Worm (Caenorhabditis elegans) whole organism, midembryonic: Measurements from ENCODE around the gene F36H9.7.

Source experiments
- T22C8.4 ChIP-seq: fragments of 200-800 bp; sonication (Bioruptor generic); IDR thresholded peaks from 2 replicates; pipeline ENCODE4 v1.3.6; 2022; ENCODE audit warnings: missing genetic modification characterization, missing compliant biosample characterization
- cog-1 ChIP-seq: sonication (generic microtip); optimal IDR thresholded peaks from 2 replicates; lab custom pipeline; 2016; ENCODE audit warnings: missing genetic modification characterization, missing compliant biosample characterization
- flt-1 ChIP-seq: fragments of 200-800 bp; sonication (Bioruptor generic); IDR thresholded peaks from 2 replicates; pipeline ENCODE4 v1.3.6; 2022; ENCODE audit warnings: missing genetic modification characterization, missing compliant biosample characterization
- klf-2 ChIP-seq: fragments of 200-800 bp; sonication (Bioruptor generic); conservative IDR thresholded peaks from 2 replicates; pipeline ENCODE4 v1.3.6; 2022; ENCODE audit warnings: missing genetic modification reagents, missing genetic modification characterization, missing compliant biosample characterization
- med-1 ChIP-seq: sonication (generic microtip); optimal IDR thresholded peaks from 2 replicates; lab custom pipeline; 2017; ENCODE audit warnings: missing genetic modification characterization, mild to moderate bottlenecking, missing compliant biosample characterization, antibody characterized with exemption, missing genetic modification reagents; ENCODE audit not compliant: insufficient read depth
- ref-1 ChIP-seq: fragments of 200-800 bp; sonication (Bioruptor generic); conservative IDR thresholded peaks from 2 replicates; pipeline ENCODE4 v1.3.6; 2022; ENCODE audit warnings: missing genetic modification reagents, missing genetic modification characterization, missing compliant biosample characterization
- tab-1 ChIP-seq: fragments of 200-800 bp; sonication (Bioruptor generic); IDR thresholded peaks from 2 replicates; pipeline ENCODE4 v1.3.6; 2022; ENCODE audit warnings: missing genetic modification characterization, missing compliant biosample characterization
- ztf-23 ChIP-seq: fragments of 200-800 bp; sonication (Bioruptor generic); IDR thresholded peaks from 2 replicates; pipeline ENCODE4 v1.3.6; 2022; ENCODE audit warnings: missing genetic modification reagents, missing genetic modification characterization, missing compliant biosample characterization
- ztf-29 ChIP-seq: fragments of 200-800 bp; sonication (Bioruptor generic); IDR thresholded peaks from 2 replicates; pipeline ENCODE4 v1.3.6; 2022; ENCODE audit warnings: missing genetic modification reagents, missing genetic modification characterization, missing compliant biosample characterization

The F36H9.7 gene

DNA sequence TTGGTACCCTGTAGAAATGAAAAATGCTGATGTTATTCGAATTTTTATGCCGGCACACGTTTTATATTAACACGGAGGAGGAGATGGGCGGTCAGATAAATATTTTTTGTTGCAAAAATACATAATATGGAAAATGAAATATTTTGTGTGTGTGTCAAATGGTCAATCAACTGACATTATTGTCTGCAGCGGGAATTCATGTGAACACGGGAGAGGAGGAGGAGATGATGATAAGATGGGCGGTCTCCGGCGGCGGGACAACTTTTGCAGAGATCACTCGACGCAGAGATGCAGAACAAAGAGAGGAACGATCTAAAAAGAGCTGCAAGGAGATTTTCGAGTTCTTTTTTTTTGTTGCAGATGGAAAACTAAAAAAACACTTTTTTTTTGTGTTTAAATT lies 3.0 kb downstream of the F36H9.7 start, which contains the start of gene dhs-13:
dhs-13 (minus strand) TSS at position 8 of the 400 bp plus-strand sequence.
- TF ChIP-seq cog-1 (tag; lab: Kevin White, UChicago) (no peak), T22C8.4 (GFP tag; lab: Robert Waterston, UW) (no peak), med-1 (GFP tag; lab: Kevin White, UChicago) (no peak), flt-1 (GFP tag; lab: Robert Waterston, UW) (no peak), ztf-23 (no peak), tab-1 (GFP tag; lab: Robert Waterston, UW) (no peak), ztf-29 (no peak), ref-1 (GFP tag; lab: Robert Waterston, UW) (no peak), klf-2 (GFP tag; lab: Robert Waterston, UW) (no peak)

DNA sequence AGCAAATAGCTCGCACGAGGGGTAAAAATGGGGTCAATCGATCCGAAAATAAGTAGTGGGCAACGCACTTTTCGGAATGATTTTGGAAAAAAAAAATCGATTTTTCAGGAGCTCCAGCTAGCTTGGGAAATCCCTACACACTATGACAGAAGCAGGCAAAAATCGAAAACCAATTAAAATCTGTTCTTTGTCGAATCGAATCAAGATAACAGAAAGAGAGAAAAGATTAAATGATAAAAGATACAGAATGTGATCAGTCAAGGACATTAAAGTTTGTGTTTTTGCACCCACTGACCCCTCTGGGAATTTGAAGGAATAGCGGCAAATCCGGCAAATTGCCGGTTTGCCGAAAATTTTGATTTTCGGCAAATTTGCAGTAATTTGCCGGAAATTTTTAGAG lies 7.3 kb downstream of the F36H9.7 start:
- TF ChIP-seq tab-1 (GFP tag; lab: Robert Waterston, UW) (no peak), flt-1 (GFP tag; lab: Robert Waterston, UW) (no peak), med-1 (GFP tag; lab: Kevin White, UChicago) (no peak), ref-1 (GFP tag; lab: Robert Waterston, UW) (no peak), T22C8.4 (GFP tag; lab: Robert Waterston, UW) (no peak), cog-1 (tag; lab: Kevin White, UChicago) (no peak), klf-2 (GFP tag; lab: Robert Waterston, UW) (no peak), ztf-29 (no peak), ztf-23 (no peak)

DNA sequence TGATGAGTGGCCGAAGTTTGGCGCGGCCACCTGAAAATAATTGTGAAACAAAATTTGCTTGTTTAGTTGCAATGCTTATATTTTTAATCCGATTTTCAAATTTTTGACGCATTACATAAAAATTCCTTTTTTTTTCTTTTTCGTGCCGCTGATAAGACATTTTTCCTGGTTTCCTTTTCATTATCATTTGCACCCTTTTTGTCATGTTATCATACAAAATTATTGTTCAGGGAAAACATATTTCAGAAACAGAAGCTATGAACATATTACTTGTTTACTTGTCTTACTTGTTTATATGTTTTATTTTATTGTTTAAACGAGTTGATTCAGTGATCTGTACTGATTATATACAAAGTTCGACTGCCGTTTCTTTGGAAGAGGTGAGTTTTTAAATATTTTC lies 14.0 kb downstream of the F36H9.7 start, which contains the start of gene clec-205:
clec-205 (plus strand) TSS at position 212 of the 400 bp plus-strand sequence.
- TF ChIP-seq med-1 (GFP tag; lab: Kevin White, UChicago) (no peak), tab-1 (GFP tag; lab: Robert Waterston, UW) (no peak), klf-2 (GFP tag; lab: Robert Waterston, UW) (no peak), ztf-29 (no peak), T22C8.4 (GFP tag; lab: Robert Waterston, UW) (no peak), ref-1 (GFP tag; lab: Robert Waterston, UW) (no peak), cog-1 (tag; lab: Kevin White, UChicago) (no peak), flt-1 (GFP tag; lab: Robert Waterston, UW) (no peak), ztf-23 (no peak)

DNA sequence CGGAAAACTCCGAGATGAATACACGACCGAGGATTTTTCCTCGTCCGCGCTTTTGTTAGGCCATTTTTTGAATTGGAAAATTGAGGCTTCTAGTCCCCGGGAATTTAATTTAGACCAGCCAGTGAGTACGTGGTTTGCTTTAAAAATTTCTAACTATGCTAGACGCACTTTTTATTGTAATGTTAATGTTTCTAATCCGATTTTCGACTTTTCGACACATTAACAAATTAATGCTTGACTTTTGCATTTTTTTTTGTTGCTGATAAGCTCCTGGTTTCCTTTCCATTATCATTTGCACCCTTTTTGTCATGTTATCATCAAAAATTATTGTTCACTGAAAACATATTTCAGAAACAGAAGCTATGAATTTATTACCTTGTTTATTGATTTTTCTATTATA lies 17.9 kb downstream of the F36H9.7 start, which contains the start of gene clec-204:
clec-204 (plus strand) TSS at position 301 of the 400 bp plus-strand sequence.
- no peak for TF ChIP-seq ztf-23
- no peak for TF ChIP-seq ref-1 (GFP tag; lab: Robert Waterston, UW)
- TF ChIP-seq ztf-29: no peak
- TF ChIP-seq T22C8.4 (GFP tag; lab: Robert Waterston, UW): no peak

DNA sequence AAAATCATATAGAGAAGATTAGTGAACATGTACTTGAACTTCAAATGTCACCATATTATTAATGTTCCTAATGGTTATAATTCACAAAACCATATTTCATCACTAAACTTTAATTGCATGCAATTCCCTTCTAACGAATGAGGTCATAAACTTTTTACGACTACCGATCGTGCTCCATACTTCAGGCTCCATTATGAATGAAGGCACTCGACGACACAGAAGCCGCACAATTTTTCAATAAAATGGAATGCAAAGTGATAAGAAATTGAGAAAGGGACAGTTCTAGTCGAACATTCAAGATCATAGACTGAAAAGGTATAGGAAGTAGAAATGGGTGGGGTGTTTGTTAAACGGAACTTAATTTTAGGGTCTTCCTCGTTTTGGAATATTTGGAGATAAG lies 18.6 kb downstream of the F36H9.7 start:
- TF ChIP-seq med-1 (GFP tag; lab: Kevin White, UChicago) (no peak), flt-1 (GFP tag; lab: Robert Waterston, UW) (no peak), ztf-29 (no peak), ztf-23 (no peak), T22C8.4 (GFP tag; lab: Robert Waterston, UW) (no peak), ref-1 (GFP tag; lab: Robert Waterston, UW) (no peak), klf-2 (GFP tag; lab: Robert Waterston, UW) (no peak), tab-1 (GFP tag; lab: Robert Waterston, UW) (no peak), cog-1 (tag; lab: Kevin White, UChicago) (no peak)

DNA sequence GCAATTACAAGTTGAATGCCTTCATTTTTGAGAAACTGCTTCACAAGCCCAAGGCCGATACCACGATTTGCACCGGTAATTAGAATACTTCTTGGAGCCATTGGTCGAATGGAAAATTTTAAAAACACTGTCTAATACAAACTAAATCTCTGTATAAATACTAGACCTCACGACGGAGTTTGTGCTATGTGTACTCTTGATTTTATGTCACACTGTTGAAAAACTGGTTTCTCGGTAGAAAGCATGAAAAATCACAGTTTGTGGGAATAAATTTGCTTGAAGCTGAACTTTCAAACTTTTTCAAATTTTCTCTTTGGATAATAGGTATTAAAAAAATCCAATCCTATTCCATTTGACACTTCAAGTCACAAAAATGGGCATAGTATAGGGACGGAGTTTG lies 19.1 kb downstream of the F36H9.7 start, which contains the start of gene ZK697.14:
ZK697.14 (minus strand) TSS at position 101 of the 400 bp plus-strand sequence.
- TF ChIP-seq tab-1 (GFP tag; lab: Robert Waterston, UW) (no peak), med-1 (GFP tag; lab: Kevin White, UChicago) (no peak), ztf-23 (no peak), klf-2 (GFP tag; lab: Robert Waterston, UW) (no peak), cog-1 (tag; lab: Kevin White, UChicago) (no peak), ztf-29 (no peak), flt-1 (GFP tag; lab: Robert Waterston, UW) (no peak), T22C8.4 (GFP tag; lab: Robert Waterston, UW) (no peak), ref-1 (GFP tag; lab: Robert Waterston, UW) (no peak)

DNA sequence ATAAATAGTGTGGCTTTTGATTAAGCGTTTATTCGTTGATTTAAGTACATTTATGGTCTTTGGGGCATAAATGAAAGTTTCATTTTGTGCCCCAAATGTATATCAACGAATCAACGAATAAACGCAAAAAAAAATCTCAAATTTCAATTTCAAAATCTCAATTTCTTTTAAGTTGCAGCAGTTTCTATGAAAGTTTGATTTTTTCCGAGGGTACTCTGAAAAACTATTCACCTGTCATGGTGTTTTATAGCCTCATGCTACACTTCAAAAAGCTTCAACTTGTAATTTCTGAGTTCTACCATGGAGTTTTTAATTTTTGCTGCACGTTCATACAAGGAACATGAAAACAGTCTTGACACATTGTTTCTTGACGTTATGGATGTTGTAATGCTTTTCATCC lies 22.2 kb downstream of the F36H9.7 start, which contains the start of gene ZK697.1:
ZK697.1 (plus strand) TSS at position 301 of the 400 bp plus-strand sequence.
- TF ChIP-seq ztf-29: no peak
- no peak for TF ChIP-seq T22C8.4 (GFP tag; lab: Robert Waterston, UW)
- TF ChIP-seq tab-1 (GFP tag; lab: Robert Waterston, UW): no peak
- TF ChIP-seq ztf-23: no peak

DNA sequence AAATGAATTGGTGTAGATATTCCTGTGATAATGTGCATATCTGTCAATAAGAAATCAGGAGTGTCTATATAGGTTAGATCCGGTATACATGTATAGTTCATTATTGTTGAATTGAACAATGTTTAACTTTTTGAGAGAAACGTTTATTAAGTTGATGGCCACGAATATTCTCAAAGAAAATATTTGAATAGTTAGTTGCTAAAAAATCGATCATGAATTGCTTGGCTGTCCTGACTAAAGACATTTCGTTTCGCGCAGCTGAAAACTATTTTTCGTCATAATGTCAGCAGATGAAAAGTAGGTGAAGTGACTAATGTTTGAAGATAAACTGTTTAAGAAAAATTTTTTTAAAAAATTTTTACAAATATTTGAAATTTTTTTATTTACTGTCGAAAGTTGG lies 23.3 kb downstream of the F36H9.7 start, which contains the start of gene srh-199:
srh-199 (minus strand) TSS at position 101 of the 400 bp plus-strand sequence.
- TF ChIP-seq klf-2 (GFP tag; lab: Robert Waterston, UW) (no peak), flt-1 (GFP tag; lab: Robert Waterston, UW) (no peak), med-1 (GFP tag; lab: Kevin White, UChicago) (no peak), ztf-29 (no peak), ztf-23 (no peak), T22C8.4 (GFP tag; lab: Robert Waterston, UW) (no peak), tab-1 (GFP tag; lab: Robert Waterston, UW) (no peak), cog-1 (tag; lab: Kevin White, UChicago) (no peak), ref-1 (GFP tag; lab: Robert Waterston, UW) (no peak)

DNA sequence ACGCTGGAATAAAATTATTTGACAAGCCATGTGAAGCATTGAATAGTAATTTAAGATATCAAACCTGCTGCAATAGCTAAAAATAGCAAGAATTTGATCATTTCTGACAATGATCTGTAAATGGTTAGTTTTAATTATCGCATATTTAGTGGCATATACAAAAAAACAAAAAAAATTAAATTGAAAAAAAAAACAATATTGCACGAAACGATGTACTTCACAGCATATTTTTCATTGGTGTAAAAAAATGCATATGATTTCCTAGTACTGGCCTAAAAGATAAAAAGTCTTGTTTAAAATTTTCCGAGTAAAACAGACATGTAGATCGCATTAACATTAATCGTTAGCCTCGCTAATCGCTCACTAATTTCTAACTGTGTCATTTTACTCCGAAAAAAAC lies 25.7 kb downstream of the F36H9.7 start, which contains the start of gene ZK697.8:
ZK697.8 (minus strand) TSS at position 101 of the 400 bp plus-strand sequence.
- TF ChIP-seq klf-2 (GFP tag; lab: Robert Waterston, UW): no peak
- TF ChIP-seq ztf-23: no peak
- no peak for TF ChIP-seq flt-1 (GFP tag; lab: Robert Waterston, UW)
- TF ChIP-seq ztf-29: no peak
